Worm (Caenorhabditis elegans) whole organism, L4 larva: Measurements from ENCODE around the gene C14F11.7.

Experiments
- F10B5.3 ChIP-seq: sonication (generic microtip); optimal IDR thresholded peaks from 2 replicates; lab custom pipeline; 2016; ENCODE audit warnings: mild to moderate bottlenecking, missing genetic modification characterization, missing compliant biosample characterization
- F26F4.8 ChIP-seq: fragments of 200-800 bp; sonication (Bioruptor generic); conservative IDR thresholded peaks from 2 replicates; pipeline ENCODE4 v1.3.6; 2022; ENCODE audit warnings: missing genetic modification characterization, missing compliant biosample characterization
- T20F7.1 ChIP-seq: fragments of 200-800 bp; sonication (Bioruptor generic); optimal IDR thresholded peaks from 2 replicates; lab custom pipeline; 2018; ENCODE audit warnings: mild to moderate bottlenecking, missing genetic modification characterization, missing compliant biosample characterization
- Y105C5A.15 ChIP-seq: fragments of 200-800 bp; sonication (Bioruptor generic); IDR thresholded peaks from 2 replicates; pipeline ENCODE4 v1.3.6; 2022; ENCODE audit warnings: missing genetic modification characterization, missing compliant biosample characterization
- Y48G9A.11 ChIP-seq: fragments of 200-800 bp; sonication (Bioruptor generic); IDR thresholded peaks from 2 replicates; pipeline ENCODE4 v1.3.6; 2022; ENCODE audit warnings: missing genetic modification reagents, missing genetic modification characterization, missing compliant biosample characterization
- aha-1 ChIP-seq: fragments of 150-350 bp; peaks from one replicate; lab custom pipeline; 2014; ENCODE audit warnings: missing biosample characterization, missing genetic modification characterization
- ama-1 ChIP-seq: fragments of 150-350 bp; optimal IDR thresholded peaks from 2 replicates; lab custom pipeline; 2014; ENCODE audit warnings: inconsistent platforms, mixed read lengths
- arid-1 ChIP-seq: fragments of 200-800 bp; sonication (Bioruptor generic); conservative IDR thresholded peaks from 2 replicates; pipeline ENCODE4 v1.3.6; 2022; ENCODE audit warnings: missing genetic modification reagents, missing genetic modification characterization, missing compliant biosample characterization
- ceh-28 ChIP-seq: fragments of 150-350 bp; optimal IDR thresholded peaks from 2 replicates; lab custom pipeline; 2014; ENCODE audit warnings: missing biosample characterization, missing genetic modification reagents, missing genetic modification characterization
- daf-12 ChIP-seq: fragments of 150-350 bp; optimal IDR thresholded peaks from 2 replicates; lab custom pipeline; 2014; ENCODE audit warnings: missing biosample characterization, missing genetic modification reagents, missing genetic modification characterization
- daf-16 ChIP-seq, 3 experiments: sonication (generic microtip); optimal IDR thresholded peaks; 2 replicates each; lab custom pipeline; 2016 to 2017; ENCODE audit warnings: missing genetic modification characterization in 3 of 3, missing genetic modification reagents in 3 of 3, mild to moderate bottlenecking in 2 of 3, missing compliant biosample characterization in 2 of 3, missing biosample characterization in 1 of 3, moderate library complexity in 1 of 3
- dmd-6 ChIP-seq: fragments of 200-800 bp; sonication (Bioruptor generic); IDR thresholded peaks from 2 replicates; pipeline ENCODE4 v1.3.6; 2022; ENCODE audit warnings: missing genetic modification reagents, missing genetic modification characterization, missing compliant biosample characterization
- dmd-8 ChIP-seq: fragments of 200-800 bp; sonication (Bioruptor generic); IDR thresholded peaks from 2 replicates; pipeline ENCODE4 v1.3.6; 2022; ENCODE audit warnings: missing genetic modification characterization, missing compliant biosample characterization
- dmd-9 ChIP-seq: fragments of 200-800 bp; sonication (Bioruptor generic); IDR thresholded peaks from 2 replicates; pipeline ENCODE4 v1.3.6; 2022; ENCODE audit warnings: missing genetic modification reagents, missing genetic modification characterization, missing compliant biosample characterization
- egl-27 ChIP-seq: sonication (generic microtip); optimal IDR thresholded peaks from 3 replicates; lab custom pipeline; 2017; ENCODE audit warnings: missing biosample characterization, missing genetic modification reagents, missing genetic modification characterization
- gei-8 ChIP-seq: fragments of 200-800 bp; sonication (Bioruptor generic); optimal IDR thresholded peaks from 2 replicates; lab custom pipeline; 2018; ENCODE audit warnings: mild to moderate bottlenecking, missing genetic modification characterization, missing compliant biosample characterization
- hif-1 ChIP-seq, 2 experiments: sonication (generic microtip); optimal IDR thresholded peaks; 2 replicates each; lab custom pipeline; 2016 to 2017; ENCODE audit warnings: missing compliant biosample characterization in 2 of 2, missing genetic modification characterization in 2 of 2, missing genetic modification reagents in 2 of 2, missing genotype in 2 of 2, mild to moderate bottlenecking in 1 of 2
- hlh-11 ChIP-seq: fragments of 200-800 bp; sonication (Bioruptor generic); optimal IDR thresholded peaks from 2 replicates; lab custom pipeline; 2018; ENCODE audit warnings: mild to moderate bottlenecking, missing genetic modification characterization, missing compliant biosample characterization
- jun-1 ChIP-seq: fragments of 150-350 bp; optimal IDR thresholded peaks from 2 replicates; lab custom pipeline; 2014; ENCODE audit warnings: missing biosample characterization, missing genetic modification reagents, missing genetic modification characterization
- lim-7 ChIP-seq: fragments of 200-800 bp; sonication (Bioruptor generic); IDR thresholded peaks from 2 replicates; pipeline ENCODE4 v1.3.6; 2022; ENCODE audit warnings: missing genetic modification characterization, missing compliant biosample characterization
- lin-13 ChIP-seq: fragments of 150-350 bp; optimal IDR thresholded peaks from 2 replicates; lab custom pipeline; 2014; ENCODE audit warnings: missing biosample characterization, missing genetic modification reagents, missing genetic modification characterization
- lin-38 ChIP-seq: fragments of 200-800 bp; sonication (Bioruptor generic); IDR thresholded peaks from 2 replicates; pipeline ENCODE4 v1.3.6; 2022; ENCODE audit warnings: missing genetic modification reagents, missing genetic modification characterization, missing compliant biosample characterization
- lsy-2 ChIP-seq, 2 experiments: fragments of 150-350 bp in 1 of 2; sonication (generic microtip) in 1 of 2; optimal IDR thresholded peaks; 2 replicates each; lab custom pipeline; 2014 to 2017; ENCODE audit warnings: missing biosample characterization in 2 of 2, missing genetic modification characterization in 2 of 2
- madf-5 ChIP-seq, 2 experiments: fragments of 200-800 bp; sonication (Bioruptor generic); IDR thresholded peaks; 2 replicates each; pipeline ENCODE4 v1.3.6; 2022; ENCODE audit warnings: missing compliant biosample characterization in 2 of 2, missing genetic modification characterization in 2 of 2
- madf-9 ChIP-seq: fragments of 200-800 bp; sonication (Bioruptor generic); conservative IDR thresholded peaks from 2 replicates; pipeline ENCODE4 v1.3.6; 2022; ENCODE audit warnings: missing genetic modification reagents, missing genetic modification characterization, missing compliant biosample characterization
- mdl-1 ChIP-seq, 2 experiments: fragments of 150-350 bp in 1 of 2; sonication (generic microtip) in 1 of 2; optimal IDR thresholded peaks; 2 replicates each; lab custom pipeline; 2014 to 2017; ENCODE audit warnings: missing biosample characterization in 2 of 2, missing genetic modification characterization in 2 of 2
- mxl-3 ChIP-seq: fragments of 200-800 bp; sonication (Bioruptor generic); optimal IDR thresholded peaks from 2 replicates; lab custom pipeline; 2018; ENCODE audit warnings: mild to moderate bottlenecking, missing genetic modification characterization, missing compliant biosample characterization
- nhr-11 ChIP-seq: fragments of 150-350 bp; optimal IDR thresholded peaks from 2 replicates; lab custom pipeline; 2014; ENCODE audit warnings: missing biosample characterization, missing genetic modification characterization
- nhr-111 ChIP-seq: fragments of 200-800 bp; sonication (Bioruptor generic); optimal IDR thresholded peaks from 2 replicates; lab custom pipeline; 2018; ENCODE audit warnings: mild to moderate bottlenecking, missing genetic modification characterization, missing compliant biosample characterization
- nhr-28 ChIP-seq: fragments of 150-350 bp; optimal IDR thresholded peaks from 2 replicates; lab custom pipeline; 2014; ENCODE audit warnings: missing biosample characterization, missing genetic modification characterization
- nhr-41 ChIP-seq: fragments of 200-800 bp; sonication (Bioruptor generic); IDR thresholded peaks from 2 replicates; pipeline ENCODE4 v1.3.6; 2022; ENCODE audit warnings: missing genetic modification reagents, missing genetic modification characterization, missing compliant biosample characterization
- pha-4 ChIP-seq, 2 experiments: fragments of 150-350 bp in 1 of 2; fragments of 200-800 bp in 1 of 2; sonication (Bioruptor generic) in 1 of 2; IDR thresholded peaks in 1 of 2; optimal IDR thresholded peaks in 1 of 2; 2 replicates each; pipeline versions ENCODE4 v1.3.6 to Lab custom; 2014 to 2022; ENCODE audit warnings: missing genetic modification characterization in 2 of 2, missing genetic modification reagents in 2 of 2, missing biosample characterization in 1 of 2, missing compliant biosample characterization in 1 of 2
- php-3 ChIP-seq: fragments of 200-800 bp; sonication (Bioruptor generic); IDR thresholded peaks from 2 replicates; pipeline ENCODE4 v1.3.6; 2022; ENCODE audit warnings: missing genetic modification reagents, missing genetic modification characterization, missing compliant biosample characterization
- pqm-1 ChIP-seq: sonication (generic microtip); optimal IDR thresholded peaks from 2 replicates; lab custom pipeline; 2017; ENCODE audit warnings: missing biosample characterization, missing genetic modification characterization
- saeg-2 ChIP-seq: fragments of 200-800 bp; sonication (Bioruptor generic); IDR thresholded peaks from 2 replicates; pipeline ENCODE4 v1.3.6; 2022; ENCODE audit warnings: missing genetic modification reagents, missing genetic modification characterization, missing compliant biosample characterization
- set-16 ChIP-seq: fragments of 200-800 bp; sonication (Bioruptor generic); IDR thresholded peaks from 2 replicates; pipeline ENCODE4 v1.3.6; 2022; ENCODE audit warnings: missing genetic modification reagents, missing genetic modification characterization, missing compliant biosample characterization
- spr-1 ChIP-seq: sonication (generic microtip); optimal IDR thresholded peaks from 2 replicates; lab custom pipeline; 2016; ENCODE audit warnings: mild to moderate bottlenecking, missing genetic modification characterization, missing compliant biosample characterization
- tra-1 ChIP-seq: fragments of 200-800 bp; sonication (Bioruptor generic); IDR thresholded peaks from 2 replicates; pipeline ENCODE4 v1.3.6; 2022; ENCODE audit warnings: missing genetic modification reagents, missing genetic modification characterization, missing compliant biosample characterization
- unc-62 ChIP-seq, 3 experiments: fragments of 150-350 bp in 1 of 3; sonication (generic microtip); optimal IDR thresholded peaks in 2 of 3; peaks in 1 of 3; 1 replicate in 1 of 3; 2 replicates in 2 of 3; lab custom pipeline; 2014 to 2017; ENCODE audit warnings: missing biosample characterization in 3 of 3, missing genetic modification characterization in 3 of 3, missing genetic modification reagents in 3 of 3, missing genotype in 1 of 3
- zag-1 ChIP-seq: fragments of 150-350 bp; optimal IDR thresholded peaks from 2 replicates; lab custom pipeline; 2014; ENCODE audit warnings: missing biosample characterization, missing genetic modification characterization
- zfp-3 ChIP-seq: fragments of 200-800 bp; sonication (Bioruptor generic); conservative IDR thresholded peaks from 2 replicates; pipeline ENCODE4 v1.3.6; 2022; ENCODE audit warnings: missing genetic modification reagents, missing genetic modification characterization, missing compliant biosample characterization

Gene C14F11.7

ce11 chrX:6204696-6205232, 3.6 kb downstream of the C14F11.7 start, which contains the start of gene bca-1 (continued):
- no peak for TF ChIP-seq lin-13 (GFP tag; lab: Kevin White, UChicago)
- peak in 1 of 2 experiments; percentile 24 for TF ChIP-seq hif-1 (tag; optimal IDR thresholded peaks at IDR 0.05; lab: Kevin White, UChicago)
- TF ChIP-seq nhr-111 = no peak
- no peak for TF ChIP-seq daf-12 (tag; lab: Kevin White, UChicago)
- TF ChIP-seq madf-5 (GFP tag; IDR thresholded peaks at IDR 0.05; lab: Robert Waterston, UW) = no peak
- TF ChIP-seq dmd-9 (GFP tag; lab: Robert Waterston, UW) = no peak
- TF ChIP-seq set-16 (GFP tag; lab: Robert Waterston, UW) = no peak
- TF ChIP-seq lsy-2 (tag; optimal IDR thresholded peaks at IDR 0.05; lab: Kevin White, UChicago) = peak in 1 of 2 experiments; percentile 40
- no peak for TF ChIP-seq jun-1 (tag; lab: Kevin White, UChicago)
- TF ChIP-seq egl-27 = no peak
- no peak for TF ChIP-seq gei-8 (GFP tag; lab: Kevin White, UChicago)
- no peak for TF ChIP-seq pha-4 (GFP tag; IDR thresholded peaks at IDR 0.05; lab: Robert Waterston, UW)
- peak; percentile 5 for TF ChIP-seq pha-4 (tag; optimal IDR thresholded peaks at IDR 0.05; lab: Kevin White, UChicago)
- TF ChIP-seq nhr-28 (tag; lab: Kevin White, UChicago) = peak; percentile 68
- no peak for TF ChIP-seq madf-9
- no peak for TF ChIP-seq zag-1
- TF ChIP-seq saeg-2 (GFP tag; lab: Robert Waterston, UW) = no peak
- TF ChIP-seq T20F7.1 (GFP tag; lab: Kevin White, UChicago) = no peak
- peak in 1 of 2 experiments; percentile 92 for TF ChIP-seq unc-62 (GFP tag; optimal IDR thresholded peaks at IDR 0.05 in 1 of 2; lab: Kevin White, UChicago)
- no peak for TF ChIP-seq unc-62 (tag; optimal IDR thresholded peaks at IDR 0.05; lab: Kevin White, UChicago)
- TF ChIP-seq ama-1 (lab: Kevin White, UChicago) = peak; percentile 37

- TF ChIP-seq aha-1 (tag; lab: Kevin White, UChicago) (peak; percentile 60), daf-16 (GFP tag; optimal IDR thresholded peaks at IDR 0.05; lab: Kevin White, UChicago) (no peak), daf-16 (tag; optimal IDR thresholded peaks at IDR 0.05; lab: Kevin White, UChicago) (peak; percentile 41), Y48G9A.11 (GFP tag; lab: Robert Waterston, UW) (no peak), dmd-6 (GFP tag; lab: Robert Waterston, UW) (peak; percentile 22; the same call in 1 of the 2 replicates), zag-1 (no peak), php-3 (GFP tag; lab: Robert Waterston, UW) (peak; percentile 60; the same call in 1 of the 2 replicates), madf-9 (no peak), nhr-41 (GFP tag; lab: Robert Waterston, UW) (no peak)
Observed at ce11 chrX:6203315-6203714, 5.0 kb downstream of the C14F11.7 start.

- TF ChIP-seq madf-9 (no peak), arid-1 (GFP tag; lab: Robert Waterston, UW) (no peak), spr-1 (tag; lab: Kevin White, UChicago) (no peak), pqm-1 (tag; lab: Kevin White, UChicago) (no peak), lsy-2 (tag; optimal IDR thresholded peaks at IDR 0.05; lab: Kevin White, UChicago) (no peak), lim-7 (no peak), daf-16 (GFP tag; optimal IDR thresholded peaks at IDR 0.05; lab: Kevin White, UChicago) (peak in 1 of 2 experiments; percentile 23), daf-16 (tag; optimal IDR thresholded peaks at IDR 0.05; lab: Kevin White, UChicago) (no peak), gei-8 (GFP tag; lab: Kevin White, UChicago) (no peak), tra-1 (GFP tag; lab: Robert Waterston, UW) (no peak), nhr-11 (tag; lab: Kevin White, UChicago) (peak; percentile 1)
Observed at ce11 chrX:6202809-6203208, 5.6 kb downstream of the C14F11.7 start.

ce11 chrX:6201542-6201941, 6.8 kb downstream of the C14F11.7 start:
- TF ChIP-seq F26F4.8 (GFP tag; lab: Robert Waterston, UW) = no peak
- TF ChIP-seq dmd-8 (GFP tag; lab: Robert Waterston, UW) = no peak
- TF ChIP-seq nhr-41 (GFP tag; lab: Robert Waterston, UW) = no peak
- no peak for TF ChIP-seq madf-9
- peak in 1 of 2 experiments; percentile 48 for TF ChIP-seq mdl-1 (tag; optimal IDR thresholded peaks at IDR 0.05; lab: Kevin White, UChicago)
- no peak for TF ChIP-seq Y105C5A.15
- no peak for TF ChIP-seq egl-27
- TF ChIP-seq unc-62 (GFP tag; optimal IDR thresholded peaks at IDR 0.05 in 1 of 2; lab: Kevin White, UChicago) = peak in 1 of 2 experiments; percentile 93
- no peak for TF ChIP-seq unc-62 (tag; optimal IDR thresholded peaks at IDR 0.05; lab: Kevin White, UChicago)
- peak in 1 of 2 experiments; percentile 57 for TF ChIP-seq lsy-2 (tag; optimal IDR thresholded peaks at IDR 0.05; lab: Kevin White, UChicago)
- TF ChIP-seq mxl-3 (GFP tag; lab: Kevin White, UChicago) = peak; percentile 66
- TF ChIP-seq ceh-28 = no peak
- TF ChIP-seq F10B5.3 (tag; lab: Kevin White, UChicago) = no peak
- TF ChIP-seq lin-38 = no peak
- TF ChIP-seq zfp-3 (GFP tag; lab: Robert Waterston, UW) = 0 out of 2 replicates have a peak, but pooled peaks have one; percentile 17
- TF ChIP-seq ama-1 (lab: Kevin White, UChicago) = peak; percentile 29
- TF ChIP-seq hlh-11 (tag; lab: Kevin White, UChicago) = peak; percentile 43
- TF ChIP-seq spr-1 (tag; lab: Kevin White, UChicago) = no peak
